Fruit fly (Drosophila melanogaster) whole organism, embryonic: ENCODE results near the gene Trhn.

Experiments
- CG10565 ChIP-seq: fragments of 200-800 bp; sonication (Bioruptor generic); optimal IDR thresholded peaks from 3 replicates; lab custom pipeline; 2016; ENCODE audit warnings: missing biosample characterization, mild to moderate bottlenecking, missing genetic modification characterization
- CG17359 ChIP-seq: fragments of 200-800 bp; sonication (Bioruptor generic); optimal IDR thresholded peaks from 3 replicates; lab custom pipeline; 2018; ENCODE audit warnings: missing biosample characterization, mild to moderate bottlenecking, missing genetic modification characterization, moderate library complexity
- CG2678 ChIP-seq: fragments of 200-800 bp; sonication (Bioruptor generic); optimal IDR thresholded peaks from 3 replicates; lab custom pipeline; 2019; ENCODE audit warnings: missing biosample characterization, mild to moderate bottlenecking, missing genetic modification characterization, moderate library complexity
- CG8765 ChIP-seq: fragments of 200-800 bp; sonication (Bioruptor generic); IDR thresholded peaks from 2 replicates; pipeline ENCODE4 v1.3.6; 2022; ENCODE audit warnings: missing biosample characterization, missing genetic modification characterization
- Dref ChIP-seq: fragments of 200-800 bp; sonication (Bioruptor generic); IDR thresholded peaks from 2 replicates; pipeline ENCODE4 v1.3.6; 2022; ENCODE audit warnings: missing biosample characterization, missing genetic modification characterization
- E2f1 ChIP-seq: fragments of 200-800 bp; sonication (Bioruptor generic); IDR thresholded peaks from 2 replicates; pipeline ENCODE4 v1.3.6; 2022; ENCODE audit warnings: missing biosample characterization, missing genetic modification characterization
- btn ChIP-seq: fragments of 200-800 bp; sonication (Bioruptor generic); optimal IDR thresholded peaks from 2 replicates; lab custom pipeline; 2016; ENCODE audit warnings: missing biosample characterization, missing genetic modification characterization
- dati ChIP-seq: fragments of 200-800 bp; sonication (Bioruptor generic); IDR thresholded peaks from 2 replicates; pipeline ENCODE4 v1.3.6; 2022; ENCODE audit warnings: missing biosample characterization, missing genetic modification characterization
- ro ChIP-seq: fragments of 200-800 bp; sonication (Bioruptor generic); IDR thresholded peaks from 2 replicates; pipeline ENCODE4 v1.3.6; 2022; ENCODE audit warnings: missing biosample characterization, missing genetic modification characterization
- vvl ChIP-seq: fragments of 200-800 bp; sonication (Bioruptor generic); IDR thresholded peaks from 2 replicates; pipeline ENCODE4 v1.3.6; 2022; ENCODE audit warnings: missing biosample characterization, missing genetic modification characterization
- zf30C ChIP-seq: fragments of 200-800 bp; sonication (Bioruptor generic); optimal IDR thresholded peaks from 3 replicates; lab custom pipeline; 2018; ENCODE audit warnings: missing biosample characterization, mild to moderate bottlenecking, missing genetic modification characterization

Gene Trhn

DNA sequence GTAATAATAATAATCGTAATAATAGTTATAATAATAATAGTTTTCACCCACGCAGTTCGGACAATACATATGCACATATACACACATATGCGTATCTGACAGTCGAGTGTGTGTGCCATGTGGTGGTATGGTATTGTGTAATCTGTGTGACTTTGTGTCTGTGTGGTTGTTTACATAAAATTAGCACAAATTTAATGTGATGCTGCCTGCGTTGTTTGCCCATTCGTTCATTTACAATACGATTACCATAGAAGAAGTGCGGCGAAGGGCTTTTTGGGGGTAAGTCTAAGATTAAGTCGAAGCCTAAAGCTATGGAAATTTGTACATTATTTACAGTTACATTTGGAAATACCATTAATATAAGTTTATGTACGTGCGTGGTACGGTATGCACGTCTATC lies 52.4 kb downstream of the Trhn start (continued):
- no peak for TF ChIP-seq Dref (GFP tag; lab: Robert Waterston, UW)
- TF ChIP-seq CG17359 (tag; lab: Kevin White, UChicago) = peak; percentile 5
- TF ChIP-seq zf30C (GFP tag; lab: Kevin White, UChicago) = no peak
- peak; percentile 9 for TF ChIP-seq CG2678 (tag; lab: Kevin White, UChicago)
- TF ChIP-seq CG10565 (GFP tag; lab: Kevin White, UChicago) = no peak
- no peak for TF ChIP-seq E2f1 (GFP tag; lab: Robert Waterston, UW)
- TF ChIP-seq vvl (GFP tag; lab: Robert Waterston, UW) = 0 out of 2 replicates have a peak, but pooled peaks have one; percentile 9
- TF ChIP-seq btn = no peak
- TF ChIP-seq CG8765 (GFP tag; lab: Robert Waterston, UW) = no peak
- no peak for TF ChIP-seq ro (GFP tag; lab: Robert Waterston, UW)
- TF ChIP-seq dati (GFP tag; lab: Robert Waterston, UW) = no peak
